Worm (Caenorhabditis elegans) whole organism, young adult: ENCODE data around the gene C34E11.2.

Experiments
- F10E7.11 ChIP-seq: sonication (generic microtip); optimal IDR thresholded peaks from 2 replicates; lab custom pipeline; 2017; ENCODE audit warnings: mild to moderate bottlenecking, missing genetic modification characterization, moderate library complexity, missing compliant biosample characterization
- F23B12.7 ChIP-seq: sonication (generic microtip); optimal IDR thresholded peaks from 2 replicates; lab custom pipeline; 2017; ENCODE audit warnings: missing genetic modification characterization, mild to moderate bottlenecking, missing compliant biosample characterization, antibody characterized with exemption, moderate library complexity; ENCODE audit not compliant: insufficient read depth
- F37B4.10 ChIP-seq: fragments of 200-800 bp; sonication (Bioruptor generic); IDR thresholded peaks from 2 replicates; pipeline ENCODE4 v1.3.6; 2022; ENCODE audit warnings: missing genetic modification characterization, missing compliant biosample characterization
- T26A5.8 ChIP-seq: sonication (generic microtip); optimal IDR thresholded peaks from 2 replicates; lab custom pipeline; 2016; ENCODE audit warnings: missing genetic modification characterization, missing compliant biosample characterization
- aptf-2 ChIP-seq: fragments of 200-800 bp; sonication (Bioruptor generic); conservative IDR thresholded peaks from 2 replicates; pipeline ENCODE4 v1.3.6; 2022; ENCODE audit warnings: missing genetic modification reagents, missing genetic modification characterization, missing compliant biosample characterization
- attf-5 ChIP-seq: fragments of 200-800 bp; sonication (Bioruptor generic); optimal IDR thresholded peaks from 2 replicates; lab custom pipeline; 2018; ENCODE audit warnings: mild to moderate bottlenecking, missing genetic modification characterization, missing compliant biosample characterization
- ceh-91 ChIP-seq: fragments of 200-800 bp; sonication (Bioruptor generic); IDR thresholded peaks from 2 replicates; pipeline ENCODE4 v1.3.6; 2022; ENCODE audit warnings: missing genetic modification reagents, missing genetic modification characterization, missing compliant biosample characterization
- gei-17 ChIP-seq: fragments of 200-800 bp; sonication (Bioruptor generic); optimal IDR thresholded peaks from 2 replicates; lab custom pipeline; 2018; ENCODE audit warnings: mild to moderate bottlenecking, missing genetic modification characterization, missing compliant biosample characterization
- hlh-12 ChIP-seq: sonication (generic microtip); optimal IDR thresholded peaks from 2 replicates; lab custom pipeline; 2016; ENCODE audit warnings: missing genetic modification characterization, missing compliant biosample characterization
- mxl-1 ChIP-seq: sonication (generic microtip); optimal IDR thresholded peaks from 2 replicates; lab custom pipeline; 2016; ENCODE audit warnings: missing genetic modification characterization, missing compliant biosample characterization
- nhr-120 ChIP-seq: fragments of 200-800 bp; sonication (Bioruptor generic); IDR thresholded peaks from 2 replicates; pipeline ENCODE4 v1.3.6; 2022; ENCODE audit warnings: missing genetic modification characterization, missing compliant biosample characterization
- nhr-179 ChIP-seq: sonication (generic microtip); optimal IDR thresholded peaks from 2 replicates; lab custom pipeline; 2016; ENCODE audit warnings: mild to moderate bottlenecking, missing genetic modification characterization, missing compliant biosample characterization
- rec-8 ChIP-seq, 2 experiments: sonication (generic microtip); optimal IDR thresholded peaks; 2 replicates each; lab custom pipeline; 2016; ENCODE audit warnings: mild to moderate bottlenecking in 2 of 2, missing genetic modification characterization in 2 of 2, missing genetic modification reagents in 2 of 2, missing genotype in 2 of 2, missing biosample characterization in 1 of 2, missing compliant biosample characterization in 1 of 2, moderate library complexity in 1 of 2
- repo-1 ChIP-seq: sonication (generic microtip); optimal IDR thresholded peaks from 2 replicates; lab custom pipeline; 2017; ENCODE audit warnings: mild to moderate bottlenecking, missing genetic modification characterization, missing compliant biosample characterization
- snpc-1.3 ChIP-seq: sonication (generic microtip); optimal IDR thresholded peaks from 2 replicates; lab custom pipeline; 2017; ENCODE audit warnings: missing genetic modification characterization, mild to moderate bottlenecking, missing compliant biosample characterization, antibody characterized with exemption, moderate library complexity, missing genotype, missing genetic modification reagents; ENCODE audit not compliant: insufficient read depth
- tlf-1 ChIP-seq: fragments of 200-800 bp; sonication (Bioruptor generic); optimal IDR thresholded peaks from 2 replicates; lab custom pipeline; 2018; ENCODE audit warnings: mild to moderate bottlenecking, missing genetic modification characterization, missing compliant biosample characterization
- unc-130 ChIP-seq: sonication (generic microtip); optimal IDR thresholded peaks from 2 replicates; lab custom pipeline; 2016; ENCODE audit warnings: missing genetic modification reagents, missing genetic modification characterization, missing compliant biosample characterization
- zim-3 ChIP-seq: sonication (generic microtip); optimal IDR thresholded peaks from 2 replicates; lab custom pipeline; 2017; ENCODE audit warnings: mild to moderate bottlenecking, missing genetic modification characterization, moderate library complexity, missing compliant biosample characterization
- ztf-6 ChIP-seq: fragments of 200-800 bp; sonication (Bioruptor generic); IDR thresholded peaks from 2 replicates; pipeline ENCODE4 v1.3.6; 2022; ENCODE audit warnings: missing genetic modification reagents, missing genetic modification characterization, missing compliant biosample characterization

Gene C34E11.2

ce11 chrX:11757666-11758065 lies 56.9 kb downstream of the C34E11.2 start (continued):
- peak; percentile 44 for TF ChIP-seq F10E7.11 (tag; lab: Kevin White, UChicago)
- TF ChIP-seq nhr-120 (GFP tag; lab: Robert Waterston, UW): 0 out of 2 replicates have a peak, but pooled peaks have one; percentile 77
- TF ChIP-seq ceh-91: no peak
- no peak for TF ChIP-seq nhr-179 (tag; lab: Kevin White, UChicago)
- TF ChIP-seq rec-8 (tag; optimal IDR thresholded peaks at IDR 0.05; lab: Kevin White, UChicago): peak; percentile 85 to 92
- peak; percentile 48 for TF ChIP-seq unc-130 (GFP tag; lab: Kevin White, UChicago)
- peak; percentile 87 for TF ChIP-seq hlh-12 (tag; lab: Kevin White, UChicago)
- TF ChIP-seq snpc-1.3 (tag; lab: Kevin White, UChicago): no peak
- TF ChIP-seq repo-1 (tag; lab: Kevin White, UChicago): peak; percentile 56
- TF ChIP-seq tlf-1 (GFP tag; lab: Kevin White, UChicago): peak; percentile 60
- peak; percentile 70; the same call in 1 of the 2 replicates for TF ChIP-seq ztf-6 (GFP tag; lab: Robert Waterston, UW)
- peak; percentile 93 for TF ChIP-seq mxl-1 (tag; lab: Kevin White, UChicago)
- peak; percentile 90 for TF ChIP-seq F23B12.7 (tag; lab: Kevin White, UChicago)
- TF ChIP-seq zim-3 (tag; lab: Kevin White, UChicago): no peak
- TF ChIP-seq T26A5.8 (tag; lab: Kevin White, UChicago): peak; percentile 71
- TF ChIP-seq attf-5 (GFP tag; lab: Kevin White, UChicago): peak; percentile 72
- peak; percentile 67 for TF ChIP-seq aptf-2 (GFP tag; lab: Robert Waterston, UW)
- TF ChIP-seq F37B4.10 (GFP tag; lab: Robert Waterston, UW): 0 out of 2 replicates have a peak, but pooled peaks have one; percentile 44
- peak; percentile 64 for TF ChIP-seq gei-17
